Worm (Caenorhabditis elegans): ENCODE data around the gene C05C12.1.

- no peak for TF ChIP-seq cog-1 (tag; optimal IDR thresholded peaks at IDR 0.05)
- no peak for TF ChIP-seq ztf-29 (GFP tag; IDR thresholded peaks at IDR 0.05)
- no peak for TF ChIP-seq flt-1 (GFP tag; IDR thresholded peaks at IDR 0.05)
These were observed 6.4 kb upstream of the C05C12.1 start for ce11 chrIV:11247434-11247833.
